Worm (Caenorhabditis elegans) whole organism, young adult: Measurements from ENCODE around the gene Y69E1A.5.

Source experiments
- B0035.1 ChIP-seq: sonication (generic microtip); optimal IDR thresholded peaks from 2 replicates; lab custom pipeline; 2016; ENCODE audit warnings: missing genetic modification characterization, mild to moderate bottlenecking, missing compliant biosample characterization, missing genotype, missing genetic modification reagents
- dpl-1 ChIP-seq: fragments of 150-350 bp; optimal IDR thresholded peaks from 2 replicates; lab custom pipeline; 2014; ENCODE audit warnings: missing biosample characterization, missing genetic modification reagents, missing genetic modification characterization
- ekl-4 ChIP-seq: fragments of 200-800 bp; sonication (Bioruptor generic); IDR thresholded peaks from 2 replicates; pipeline ENCODE4 v1.3.6; 2022; ENCODE audit warnings: missing genetic modification reagents, missing genetic modification characterization, missing compliant biosample characterization
- nhr-80 ChIP-seq: sonication (generic microtip); optimal IDR thresholded peaks from 2 replicates; lab custom pipeline; 2016; ENCODE audit warnings: missing genetic modification characterization, missing compliant biosample characterization
- unc-130 ChIP-seq: sonication (generic microtip); optimal IDR thresholded peaks from 2 replicates; lab custom pipeline; 2016; ENCODE audit warnings: missing genetic modification reagents, missing genetic modification characterization, missing compliant biosample characterization

- TF ChIP-seq unc-130: no peak
- no peak for TF ChIP-seq B0035.1
- no peak for TF ChIP-seq nhr-80 (tag; lab: Kevin White, UChicago)
- TF ChIP-seq dpl-1 (GFP tag; lab: Kevin White, UChicago): no peak
- TF ChIP-seq ekl-4 (GFP tag; lab: Robert Waterston, UW): no peak
Observed at ce11 chrIV:11004273-11004672, 46.8 kb upstream of the Y69E1A.5 start, which contains the start of gene F13H10.1.
